Fruit fly (Drosophila melanogaster): ENCODE data around the gene GNBP2.

DNA sequence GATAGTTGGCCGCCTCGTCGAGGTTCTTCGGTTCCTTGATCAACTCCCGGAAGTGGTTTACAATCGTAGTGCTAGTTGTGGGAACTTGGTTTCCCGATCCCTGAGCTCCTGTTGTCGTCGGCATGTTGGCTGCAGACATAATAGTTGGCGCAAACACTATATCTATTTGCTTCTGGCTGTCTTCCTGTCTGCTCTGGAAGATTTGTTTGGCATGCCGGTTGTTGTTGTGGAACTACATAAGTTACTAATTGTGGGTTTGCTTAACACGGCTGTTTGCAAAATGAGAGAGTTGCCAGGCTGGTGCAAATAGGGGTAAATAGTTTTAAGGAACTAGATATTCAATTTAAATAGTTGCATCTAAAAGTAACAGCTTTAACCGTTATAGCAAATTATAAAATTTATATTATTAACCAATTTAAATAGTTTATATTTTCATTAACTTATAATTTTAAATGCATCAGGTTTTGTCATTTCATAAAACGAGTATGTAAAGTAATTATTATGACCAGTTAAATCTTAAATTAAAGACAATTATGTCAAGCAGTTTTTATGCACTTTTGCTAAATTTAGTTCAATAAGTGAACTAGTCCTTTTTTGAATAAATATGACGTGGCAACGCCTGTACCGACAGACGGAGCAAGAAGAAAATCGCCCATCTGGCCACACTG, 6.5 kb upstream of the GNBP2 start, which contains the start of the genes Sgf11 and CG32202:
- TF ChIP-seq CTCF (optimal IDR thresholded peaks at IDR 0.05) (no peak), CG8478 (optimal IDR thresholded peaks at IDR 0.05) (no peak)

Data from S2 (cell line).